Fruit fly (Drosophila melanogaster): ENCODE data around the gene Edc3.

The Edc3 gene

DNA sequence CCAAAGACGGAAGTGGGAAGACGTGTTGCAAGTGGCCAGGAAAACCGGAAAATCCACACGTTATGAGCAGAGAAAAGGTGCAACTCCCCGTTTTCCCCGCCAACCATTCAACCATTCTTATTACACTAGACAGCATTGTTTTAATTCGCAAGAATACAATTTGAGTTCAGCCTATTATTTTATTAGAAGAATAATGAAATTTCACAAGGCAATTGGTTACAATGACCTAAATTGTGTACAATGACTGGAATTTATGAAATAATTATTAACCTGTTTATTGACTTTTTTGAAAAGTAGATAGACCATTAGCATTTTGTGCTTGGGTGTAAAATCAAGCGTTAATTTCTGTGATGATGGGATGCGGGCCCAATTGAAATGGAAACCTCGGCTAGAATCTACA lies 25.1 kb downstream of the Edc3 start:
- no peak for TF ChIP-seq chm (GFP tag; IDR thresholded peaks at IDR 0.05)
- peak in 1 of 2 experiments; percentile 44 for TF ChIP-seq bsh (GFP tag; optimal IDR thresholded peaks at IDR 0.05)
- TF ChIP-seq CG15269 (tag; optimal IDR thresholded peaks at IDR 0.05) = no peak
- TF ChIP-seq Drgx (GFP tag; IDR thresholded peaks at IDR 0.05) = peak; percentile 41; the same call in 1 of the 2 replicates
- TF ChIP-seq Elba2 (GFP tag; optimal IDR thresholded peaks at IDR 0.05) = no peak

DNA sequence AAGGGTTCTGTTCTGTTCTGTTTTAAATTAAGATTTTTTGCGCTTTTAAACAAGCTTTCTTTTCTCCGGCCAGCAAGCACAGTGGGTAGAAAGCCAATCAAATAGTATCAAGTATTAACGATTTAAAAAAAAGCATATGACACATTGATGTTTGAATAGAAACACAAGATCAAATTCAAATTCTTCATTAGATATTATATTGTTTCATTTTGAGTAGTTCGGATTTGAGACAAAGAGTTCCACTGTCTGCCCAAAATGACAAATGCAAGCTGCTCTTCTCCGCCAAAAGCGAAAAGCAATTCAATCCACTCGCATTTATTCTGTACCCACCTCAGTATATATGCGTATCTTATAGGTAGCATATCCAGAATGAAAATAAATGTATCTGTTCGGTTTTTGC lies 27.4 kb downstream of the Edc3 start:
- TF ChIP-seq tgo (GFP tag; IDR thresholded peaks at IDR 0.05) (no peak), CG18619 (GFP tag; optimal IDR thresholded peaks at IDR 0.05) (no peak), CG11504 (tag; optimal IDR thresholded peaks at IDR 0.05) (no peak), CG16779 (GFP tag; IDR thresholded peaks at IDR 0.05) (no peak), Drgx (GFP tag; IDR thresholded peaks at IDR 0.05) (peak; percentile 60), aop (GFP tag; IDR thresholded peaks at IDR 0.05) (no peak), tna (GFP tag; IDR thresholded peaks at IDR 0.05; ENCODE audit: partially characterized antibody) (no peak), Lhr (GFP tag; optimal IDR thresholded peaks at IDR 0.05) (no peak), HLH4C (GFP tag; IDR thresholded peaks at IDR 0.05; ENCODE audit: partially characterized antibody) (no peak), CG18476 (GFP tag; optimal IDR thresholded peaks at IDR 0.05) (no peak), tio (GFP tag; optimal IDR thresholded peaks at IDR 0.05) (no peak), zfh1 (GFP tag; IDR thresholded peaks at IDR 0.05) (0 out of 3 replicates have a peak, but pooled peaks have one; percentile 41), CkIIα-i1 (GFP tag; IDR thresholded peaks at IDR 0.05) (no peak), corto (GFP tag; optimal IDR thresholded peaks at IDR 0.05) (peak; percentile 53), fd96Cb (tag; optimal IDR thresholded peaks at IDR 0.05) (no peak), CHES-1-like (GFP tag; optimal IDR thresholded peaks at IDR 0.05) (no peak), CG34422 (GFP tag; IDR thresholded peaks at IDR 0.05) (no peak), emc (GFP tag; optimal IDR thresholded peaks at IDR 0.05) (no peak), CG17359 (tag; optimal IDR thresholded peaks at IDR 0.05) (no peak), slbo (GFP tag; IDR thresholded peaks at IDR 0.05) (peak; percentile 21; the same call in 1 of the 2 replicates), Gug (GFP tag; IDR thresholded peaks at IDR 0.05) (no peak), CG4854 (GFP tag; optimal IDR thresholded peaks at IDR 0.05) (no peak), cwo (GFP tag; optimal IDR thresholded peaks at IDR 0.05) (no peak), lbe (GFP tag; optimal IDR thresholded peaks at IDR 0.05) (peak; percentile 77), stc (GFP tag; IDR thresholded peaks at IDR 0.05) (no peak), grn (GFP tag; optimal IDR thresholded peaks at IDR 0.05) (no peak), CG9727 (GFP tag; optimal IDR thresholded peaks at IDR 0.05) (no peak), sens (GFP tag) (peak; percentile 79), CG2712 (tag; optimal IDR thresholded peaks at IDR 0.05) (no peak), scrt (GFP tag; optimal IDR thresholded peaks at IDR 0.05) (no peak), sens-2 (GFP tag; IDR thresholded peaks at IDR 0.05) (no peak), CG6654 (GFP tag; optimal IDR thresholded peaks at IDR 0.05) (no peak), eyg (GFP tag; optimal IDR thresholded peaks at IDR 0.05) (no peak), CG6813 (GFP tag; optimal IDR thresholded peaks at IDR 0.05) (no peak), CG11696 (GFP tag; IDR thresholded peaks at IDR 0.05) (no peak), Sox102F (GFP tag; optimal IDR thresholded peaks at IDR 0.05) (peak; percentile 3), Trl (optimal IDR thresholded peaks at IDR 0.05) (no peak), Trl (GFP tag; optimal IDR thresholded peaks at IDR 0.05) (no peak)
